Worm (Caenorhabditis elegans): Measurements from ENCODE around the gene F35B3.4.

Gene F35B3.4

ce11 chrX:16993524-16993923, 27.2 kb downstream of the F35B3.4 start:
- TF ChIP-seq dao-5 (tag; optimal IDR thresholded peaks at IDR 0.05) (no peak), him-1 (tag; optimal IDR thresholded peaks at IDR 0.05) (no peak), W03F9.2 (tag; optimal IDR thresholded peaks at IDR 0.05) (no peak)

- no peak for TF ChIP-seq W03F9.2 (tag; optimal IDR thresholded peaks at IDR 0.05)
- TF ChIP-seq him-1 (tag; optimal IDR thresholded peaks at IDR 0.05) = no peak
- no peak for TF ChIP-seq dao-5 (tag; optimal IDR thresholded peaks at IDR 0.05)
Observed at ce11 chrX:16991437-16991836, 29.3 kb downstream of the F35B3.4 start.

ce11 chrX:16988367-16988766, 32.4 kb downstream of the F35B3.4 start:
- TF ChIP-seq dao-5 (tag; optimal IDR thresholded peaks at IDR 0.05) (no peak), him-1 (tag; optimal IDR thresholded peaks at IDR 0.05) (no peak), W03F9.2 (tag; optimal IDR thresholded peaks at IDR 0.05) (no peak)

- TF ChIP-seq him-1 (tag; optimal IDR thresholded peaks at IDR 0.05) = no peak
- no peak for TF ChIP-seq W03F9.2 (tag; optimal IDR thresholded peaks at IDR 0.05)
- no peak for TF ChIP-seq dao-5 (tag; optimal IDR thresholded peaks at IDR 0.05)
Observed at ce11 chrX:16978308-16978707, 42.5 kb downstream of the F35B3.4 start, which contains the start of gene mbl-1. TSS of gene mbl-1 (plus strand) at chrX:16978608.

- TF ChIP-seq dao-5 (tag; optimal IDR thresholded peaks at IDR 0.05) (no peak), him-1 (tag; optimal IDR thresholded peaks at IDR 0.05) (no peak), W03F9.2 (tag; optimal IDR thresholded peaks at IDR 0.05) (no peak)
Observed at ce11 chrX:16976043-16976442, 44.7 kb downstream of the F35B3.4 start, which contains the start of gene F52G3.5. TSS of gene F52G3.5 (minus strand) at chrX:16976143.
